Fruit fly (Drosophila melanogaster) whole organism: Measurements from ENCODE around the gene Pomp.

ENCODE experiments used
- CG8478 ChIP-seq: fragments of >200 bp; optimal IDR thresholded peaks from 2 replicates; lab custom pipeline; 2018; ENCODE audit warnings: inconsistent platforms
- Dll ChIP-seq: fragments of >200 bp; optimal IDR thresholded peaks from 2 replicates; lab custom pipeline; 2017
- EcR ChIP-seq, 2 experiments: fragments of >200 bp; optimal IDR thresholded peaks; 2 replicates each; lab custom pipeline; 2017; ENCODE audit warnings: missing biosample characterization in 2 of 2, missing genetic modification characterization in 2 of 2, missing genetic modification reagents in 2 of 2
- pan ChIP-seq: fragments of >200 bp; optimal IDR thresholded peaks from 2 replicates; lab custom pipeline; 2017
- psq ChIP-seq: fragments of >200 bp; optimal IDR thresholded peaks from 2 replicates; lab custom pipeline; 2017
- usp ChIP-seq: fragments of >200 bp; optimal IDR thresholded peaks from 2 replicates; lab custom pipeline; 2017; ENCODE audit warnings: missing biosample characterization, missing genetic modification characterization, mixed read lengths

DNA sequence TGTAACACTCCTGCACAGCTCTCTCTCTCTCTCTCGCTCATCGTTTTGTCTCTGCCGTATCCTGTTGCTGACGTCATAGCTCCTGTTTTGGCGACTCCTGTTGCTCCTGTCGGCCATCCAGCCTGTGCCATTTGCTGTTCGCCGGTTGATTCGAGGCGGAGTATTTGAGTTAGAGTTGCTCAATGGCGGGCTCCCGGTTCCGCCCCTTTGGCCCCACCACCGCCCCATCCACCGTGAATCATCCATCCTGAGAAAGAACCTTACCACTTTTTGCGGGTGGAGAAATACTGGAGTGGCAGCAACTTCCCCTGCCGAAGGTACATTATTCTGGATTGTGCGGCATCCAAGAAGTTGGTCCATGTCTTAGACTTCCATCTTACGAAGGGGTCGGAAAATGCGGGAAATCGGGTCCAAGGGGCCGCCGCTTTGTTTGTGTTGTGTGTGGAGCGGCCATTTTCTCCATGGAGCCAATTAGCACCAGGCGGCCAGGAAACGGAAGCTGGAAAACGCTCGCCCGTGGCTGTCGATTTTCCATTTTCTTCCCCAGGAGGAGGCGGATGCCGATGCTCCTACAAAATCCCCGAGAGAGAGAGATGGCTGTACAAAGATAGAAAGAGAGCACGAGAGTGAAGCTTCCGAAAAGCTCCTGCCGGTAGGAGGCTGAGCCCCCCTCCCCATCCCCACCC lies 21.2 kb downstream of the Pomp start:
- TF ChIP-seq usp (GFP tag; lab: Kevin White, UChicago) (no peak), CG8478 (lab: Kevin White, UChicago) (no peak), psq (lab: Kevin White, UChicago) (no peak), pan (lab: Kevin White, UChicago) (no peak), EcR (GFP tag; optimal IDR thresholded peaks at IDR 0.05; lab: Kevin White, UChicago) (no peak), Dll (lab: Kevin White, UChicago) (no peak)
